Fruit fly (Drosophila melanogaster) whole organism, embryonic: ENCODE measurements around the gene SpdS.

Experiments
- Aef1 ChIP-seq: fragments of 200-800 bp; sonication (Bioruptor generic); IDR thresholded peaks from 3 replicates; pipeline ENCODE4 v1.3.6; 2022; ENCODE audit warnings: missing biosample characterization, missing genetic modification characterization
- CG11504 ChIP-seq: fragments of 200-800 bp; sonication (Bioruptor generic); optimal IDR thresholded peaks from 3 replicates; lab custom pipeline; 2019; ENCODE audit warnings: missing biosample characterization, mild to moderate bottlenecking, missing genetic modification characterization, moderate library complexity
- CG11723 ChIP-seq: fragments of 200-800 bp; sonication (Bioruptor generic); optimal IDR thresholded peaks from 2 replicates; lab custom pipeline; 2017; ENCODE audit warnings: missing biosample characterization, mild to moderate bottlenecking, missing genetic modification characterization
- CG12769 ChIP-seq: fragments of 200-800 bp; sonication (Bioruptor generic); optimal IDR thresholded peaks from 2 replicates; lab custom pipeline; 2019; ENCODE audit warnings: missing biosample characterization, mild to moderate bottlenecking, missing genetic modification characterization, moderate library complexity
- CG13424 ChIP-seq: fragments of 200-800 bp; sonication (Bioruptor generic); optimal IDR thresholded peaks from 2 replicates; lab custom pipeline; 2019; ENCODE audit warnings: missing biosample characterization, mild to moderate bottlenecking, missing genetic modification characterization, moderate library complexity
- CG14441 ChIP-seq: fragments of 200-800 bp; sonication (Bioruptor generic); IDR thresholded peaks from 2 replicates; pipeline ENCODE4 v1.3.6; 2022; ENCODE audit warnings: missing biosample characterization, missing genetic modification characterization
- CG14860 ChIP-seq: fragments of 200-800 bp; sonication (Bioruptor generic); IDR thresholded peaks from 3 replicates; pipeline ENCODE4 v1.3.6; 2022; ENCODE audit warnings: missing biosample characterization, missing genetic modification characterization; ENCODE audit not compliant: partially characterized antibody
- CG1603 ChIP-seq: fragments of 200-800 bp; sonication (Bioruptor generic); optimal IDR thresholded peaks from 2 replicates; lab custom pipeline; 2019; ENCODE audit warnings: missing biosample characterization, mild to moderate bottlenecking, missing genetic modification characterization, moderate library complexity
- CG18619 ChIP-seq: fragments of 200-800 bp; sonication (Bioruptor generic); optimal IDR thresholded peaks from 3 replicates; lab custom pipeline; 2017; ENCODE audit warnings: missing biosample characterization, mild to moderate bottlenecking, missing genetic modification characterization
- CG2678 ChIP-seq: fragments of 200-800 bp; sonication (Bioruptor generic); optimal IDR thresholded peaks from 3 replicates; lab custom pipeline; 2019; ENCODE audit warnings: missing biosample characterization, mild to moderate bottlenecking, missing genetic modification characterization, moderate library complexity
- CG30403 ChIP-seq: fragments of 200-800 bp; sonication (Bioruptor generic); optimal IDR thresholded peaks from 3 replicates; lab custom pipeline; 2016; ENCODE audit warnings: missing biosample characterization, missing genetic modification characterization
- CG31365 ChIP-seq: fragments of 200-800 bp; sonication (Bioruptor generic); optimal IDR thresholded peaks from 2 replicates; lab custom pipeline; 2018; ENCODE audit warnings: missing biosample characterization, mild to moderate bottlenecking, missing genetic modification characterization
- CG31388 ChIP-seq: fragments of 200-800 bp; sonication (Bioruptor generic); optimal IDR thresholded peaks from 2 replicates; lab custom pipeline; 2016; ENCODE audit warnings: missing biosample characterization, missing genetic modification characterization
- CG31441 ChIP-seq: fragments of 200-800 bp; sonication (Bioruptor generic); IDR thresholded peaks from 2 replicates; pipeline ENCODE4 v1.3.6; 2022; ENCODE audit warnings: missing biosample characterization, missing genetic modification characterization
- CG33557 ChIP-seq: fragments of 200-800 bp; sonication (Bioruptor generic); optimal IDR thresholded peaks from 2 replicates; lab custom pipeline; 2019; ENCODE audit warnings: missing biosample characterization, mild to moderate bottlenecking, missing genetic modification characterization, moderate library complexity
- CG3726 ChIP-seq: fragments of 200-800 bp; sonication (Bioruptor generic); IDR thresholded peaks from 3 replicates; pipeline ENCODE4, ENCODE4 v1.3.6; 2022; ENCODE audit warnings: missing biosample characterization, missing genetic modification characterization
- CG4404 ChIP-seq: fragments of 200-800 bp; sonication (Bioruptor generic); IDR thresholded peaks from 2 replicates; pipeline ENCODE4 v1.3.6; 2022; ENCODE audit warnings: missing biosample characterization, missing genetic modification characterization
- CG5180 ChIP-seq: fragments of 200-800 bp; sonication (Bioruptor generic); optimal IDR thresholded peaks from 3 replicates; lab custom pipeline; 2017; ENCODE audit warnings: missing biosample characterization, missing genetic modification characterization, mild to moderate bottlenecking, moderate library complexity, missing genetic modification reagents
- CG6654 ChIP-seq: fragments of 200-800 bp; sonication (Bioruptor generic); optimal IDR thresholded peaks from 2 replicates; lab custom pipeline; 2017; ENCODE audit warnings: missing biosample characterization, mild to moderate bottlenecking, missing genetic modification characterization
- CG6683 ChIP-seq: fragments of 200-800 bp; sonication (Bioruptor generic); optimal IDR thresholded peaks from 2 replicates; lab custom pipeline; 2017; ENCODE audit warnings: missing biosample characterization, mild to moderate bottlenecking, missing genetic modification characterization, missing genetic modification reagents
- CG6813 ChIP-seq: fragments of 200-800 bp; sonication (Bioruptor generic); optimal IDR thresholded peaks from 2 replicates; lab custom pipeline; 2017; ENCODE audit warnings: missing biosample characterization, missing genetic modification characterization, mild to moderate bottlenecking, moderate library complexity, missing genetic modification reagents
- CG6854 ChIP-seq: fragments of 200-800 bp; sonication (Bioruptor generic); optimal IDR thresholded peaks from 3 replicates; lab custom pipeline; 2017; ENCODE audit warnings: missing biosample characterization, mild to moderate bottlenecking, missing genetic modification characterization
- CG8388 ChIP-seq: fragments of 200-800 bp; sonication (Bioruptor generic); optimal IDR thresholded peaks from 2 replicates; lab custom pipeline; 2019; ENCODE audit warnings: missing biosample characterization, mild to moderate bottlenecking, missing genetic modification characterization, moderate library complexity
- CG8478 ChIP-seq: fragments of >200 bp; optimal IDR thresholded peaks from 2 replicates; lab custom pipeline; 2018
- CG8924 ChIP-seq: fragments of 200-800 bp; optimal IDR thresholded peaks from 3 replicates; lab custom pipeline; 2019; ENCODE audit warnings: missing biosample characterization, mild to moderate bottlenecking, missing genetic modification characterization, moderate library complexity
- CG9797 ChIP-seq: fragments of 200-800 bp; sonication (Bioruptor generic); optimal IDR thresholded peaks from 3 replicates; lab custom pipeline; 2018; ENCODE audit warnings: missing biosample characterization, mild to moderate bottlenecking, missing genetic modification characterization
- Dbx ChIP-seq: fragments of 200-800 bp; sonication (Bioruptor generic); IDR thresholded peaks from 3 replicates; pipeline ENCODE4 v1.3.6; 2022; ENCODE audit warnings: missing biosample characterization, missing genetic modification characterization
- Fer1 ChIP-seq: fragments of 200-800 bp; sonication (Bioruptor generic); optimal IDR thresholded peaks from 2 replicates; lab custom pipeline; 2017; ENCODE audit warnings: missing biosample characterization, mild to moderate bottlenecking, missing genetic modification characterization
- HLH54F ChIP-seq: fragments of 200-800 bp; sonication (Bioruptor generic); optimal IDR thresholded peaks from 3 replicates; lab custom pipeline; 2016; ENCODE audit warnings: missing biosample characterization, missing genetic modification characterization
- MTF-1 ChIP-seq: fragments of 200-800 bp; sonication (Bioruptor generic); optimal IDR thresholded peaks from 2 replicates; lab custom pipeline; 2018; ENCODE audit warnings: missing biosample characterization, mild to moderate bottlenecking, missing genetic modification characterization, borderline replicate concordance
- Rx ChIP-seq: fragments of 200-800 bp; sonication (Bioruptor generic); IDR thresholded peaks from 2 replicates; pipeline ENCODE4 v1.3.6; 2022; ENCODE audit warnings: missing biosample characterization, missing genetic modification characterization
- Tbp ChIP-seq: fragments of >200 bp; optimal IDR thresholded peaks from 2 replicates; lab custom pipeline; 2018; ENCODE audit warnings: missing biosample characterization, missing genetic modification characterization
- Trl ChIP-seq, 3 experiments: fragments of >200 bp in 2 of 3; fragments of 200-800 bp in 1 of 3; sonication (Bioruptor generic) in 1 of 3; optimal IDR thresholded peaks; 2 replicates in 1 of 3; 3 replicates in 2 of 3; lab custom pipeline; 2016 to 2017; ENCODE audit warnings: missing biosample characterization in 1 of 3, missing genetic modification characterization in 1 of 3
- Xbp1 ChIP-seq: fragments of 200-800 bp; sonication (Bioruptor generic); optimal IDR thresholded peaks from 3 replicates; lab custom pipeline; 2016; ENCODE audit warnings: missing biosample characterization, mild to moderate bottlenecking, missing genetic modification characterization
- br ChIP-seq: fragments of >200 bp; optimal IDR thresholded peaks from 2 replicates; lab custom pipeline; 2017
- chm ChIP-seq: fragments of 200-800 bp; sonication (Bioruptor generic); IDR thresholded peaks from 2 replicates; pipeline ENCODE4 v1.3.6; 2022; ENCODE audit warnings: missing biosample characterization, missing genetic modification characterization
- cwo ChIP-seq: fragments of 200-800 bp; sonication (Bioruptor generic); optimal IDR thresholded peaks from 3 replicates; lab custom pipeline; 2017; ENCODE audit warnings: missing biosample characterization, missing genetic modification characterization, mild to moderate bottlenecking, moderate library complexity, missing genetic modification reagents
- dimm ChIP-seq: fragments of 200-800 bp; sonication (Bioruptor generic); IDR thresholded peaks from 2 replicates; pipeline ENCODE4 v1.3.6; 2022; ENCODE audit warnings: missing biosample characterization, missing genetic modification characterization
- gce ChIP-seq: fragments of 200-800 bp; sonication (Bioruptor generic); IDR thresholded peaks from 3 replicates; pipeline ENCODE4 v1.3.6; 2022; ENCODE audit warnings: missing biosample characterization, missing genetic modification characterization
- gfzf ChIP-seq: fragments of 200-800 bp; sonication (Bioruptor generic); optimal IDR thresholded peaks from 2 replicates; lab custom pipeline; 2016; ENCODE audit warnings: missing biosample characterization, mild to moderate bottlenecking, missing genetic modification characterization, moderate library complexity
- grn ChIP-seq: fragments of 200-800 bp; sonication (Bioruptor generic); optimal IDR thresholded peaks from 3 replicates; lab custom pipeline; 2017; ENCODE audit warnings: missing biosample characterization, missing genetic modification characterization
- hkb ChIP-seq, 2 experiments: fragments of 200-800 bp in 1 of 2; fragments of >200 bp in 1 of 2; sonication (Bioruptor generic) in 1 of 2; IDR thresholded peaks in 1 of 2; optimal IDR thresholded peaks in 1 of 2; 2 replicates each; pipeline versions ENCODE4 v1.3.6 to Lab custom; 2017 to 2022; ENCODE audit warnings: missing biosample characterization in 1 of 2, missing genetic modification characterization in 1 of 2
- lilli ChIP-seq: fragments of 200-800 bp; sonication (Bioruptor generic); optimal IDR thresholded peaks from 3 replicates; lab custom pipeline; 2016; ENCODE audit warnings: missing biosample characterization, missing genetic modification characterization
- lola ChIP-seq, 3 experiments: fragments of >200 bp in 2 of 3; fragments of 200-800 bp in 1 of 3; sonication (Bioruptor generic) in 1 of 3; optimal IDR thresholded peaks; 2 replicates each; lab custom pipeline; 2017 to 2019; ENCODE audit warnings: missing biosample characterization in 3 of 3, missing genetic modification characterization in 3 of 3, mild to moderate bottlenecking in 1 of 3, moderate library complexity in 1 of 3
- lov ChIP-seq, 2 experiments: fragments of 200-800 bp in 1 of 2; fragments of >200 bp in 1 of 2; sonication (Bioruptor generic) in 1 of 2; IDR thresholded peaks in 1 of 2; optimal IDR thresholded peaks in 1 of 2; 2 replicates in 1 of 2; 3 replicates in 1 of 2; pipeline versions ENCODE4 v1.3.6 to Lab custom; 2017 to 2022; ENCODE audit warnings: missing biosample characterization in 1 of 2, missing genetic modification characterization in 1 of 2
- nau ChIP-seq: fragments of 200-800 bp; sonication (Bioruptor generic); optimal IDR thresholded peaks from 3 replicates; lab custom pipeline; 2017; ENCODE audit warnings: missing biosample characterization, mild to moderate bottlenecking, missing genetic modification characterization, missing genetic modification reagents
- sna ChIP-seq: fragments of 200-800 bp; sonication (Bioruptor generic); IDR thresholded peaks from 2 replicates; pipeline ENCODE4 v1.3.6; 2022; ENCODE audit warnings: missing biosample characterization, missing genetic modification characterization; ENCODE audit not compliant: partially characterized antibody
- tio ChIP-seq: fragments of 200-800 bp; sonication (Bioruptor generic); optimal IDR thresholded peaks from 2 replicates; lab custom pipeline; 2017; ENCODE audit warnings: missing biosample characterization, missing genetic modification characterization, inconsistent platforms
- usp ChIP-seq: fragments of >200 bp; optimal IDR thresholded peaks from 2 replicates; lab custom pipeline; 2017; ENCODE audit warnings: missing biosample characterization, missing genetic modification characterization
- wdn ChIP-seq: fragments of 200-800 bp; sonication (Bioruptor generic); IDR thresholded peaks from 2 replicates; pipeline ENCODE4 v1.3.6; 2022; ENCODE audit warnings: missing biosample characterization, missing genetic modification characterization

Gene SpdS

DNA sequence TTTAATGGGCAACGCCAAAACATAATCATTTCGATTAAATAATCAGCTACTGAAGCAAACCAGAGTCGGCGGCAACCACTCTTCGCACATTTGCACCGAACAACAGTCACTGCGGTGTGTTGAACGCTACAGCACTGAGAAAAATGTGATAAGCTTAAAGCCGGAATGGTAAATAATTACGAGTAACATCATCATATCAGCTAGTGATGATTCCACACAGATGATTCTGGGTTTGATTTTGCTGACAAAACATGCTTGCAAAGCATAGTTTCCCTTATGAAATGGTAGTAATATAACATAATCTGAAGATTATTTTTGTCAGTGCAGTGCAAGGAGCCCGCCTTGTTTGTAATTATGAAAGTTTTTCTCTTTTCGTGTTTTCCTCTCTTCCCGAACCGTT, 33.3 kb upstream of the SpdS start (continued):
- TF ChIP-seq Xbp1 (GFP tag; lab: Kevin White, UChicago) (peak; percentile 64), CG4404 (GFP tag; lab: Robert Waterston, UW) (peak; percentile 58), grn (no peak), CG1603 (peak; percentile 82), HLH54F (GFP tag; lab: Kevin White, UChicago) (no peak), MTF-1 (no peak), CG12769 (peak; percentile 51), CG11723 (GFP tag; lab: Kevin White, UChicago) (peak; percentile 29), lola (GFP tag; optimal IDR thresholded peaks at IDR 0.05; lab: Kevin White, UChicago) (peak in 1 of 3 experiments; percentile 73), CG2678 (tag; lab: Kevin White, UChicago) (peak; percentile 54), lov (optimal IDR thresholded peaks at IDR 0.05; lab: Kevin White, UChicago) (no peak), lov (GFP tag; IDR thresholded peaks at IDR 0.05; lab: Robert Waterston, UW) (no peak), nau (GFP tag; lab: Kevin White, UChicago) (peak; percentile 19), CG8478 (lab: Kevin White, UChicago) (no peak), tio (GFP tag; lab: Kevin White, UChicago) (peak; percentile 29), Fer1 (no peak), wdn (GFP tag; lab: Robert Waterston, UW) (no peak), usp (GFP tag; lab: Kevin White, UChicago) (no peak), Trl (optimal IDR thresholded peaks at IDR 0.05; lab: Kevin White, UChicago) (no peak), Trl (GFP tag; optimal IDR thresholded peaks at IDR 0.05; lab: Kevin White, UChicago) (peak; percentile 36), dimm (GFP tag; lab: Robert Waterston, UW) (no peak), chm (peak; percentile 49; the same call in 1 of the 2 replicates), Rx (GFP tag; lab: Robert Waterston, UW) (no peak), gce (no peak), CG31441 (GFP tag; lab: Robert Waterston, UW) (peak; percentile 65)

DNA sequence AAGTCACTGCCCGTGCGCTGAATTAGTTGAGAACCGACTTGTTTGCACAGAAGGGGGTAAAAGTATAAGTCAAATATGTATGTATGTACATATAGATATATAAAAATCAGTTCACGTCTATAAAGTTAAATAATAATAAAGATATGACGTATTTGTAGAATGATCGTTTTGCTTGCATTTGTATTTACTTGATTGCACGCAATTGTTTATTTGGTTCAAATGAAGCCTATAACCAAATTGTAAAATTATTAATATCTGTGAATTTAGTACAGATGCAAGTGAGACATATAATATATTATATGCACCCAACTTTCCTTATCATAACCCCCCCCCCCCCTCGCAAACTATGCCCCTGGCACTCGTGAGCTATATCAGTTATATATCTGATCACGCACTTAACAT, 30.9 kb upstream of the SpdS start:
- peak; percentile 54 for TF ChIP-seq CG18619 (GFP tag; lab: Kevin White, UChicago)
- peak; percentile 26 for TF ChIP-seq CG6683 (GFP tag; lab: Kevin White, UChicago)
- TF ChIP-seq CG5180 (GFP tag; lab: Kevin White, UChicago) = peak; percentile 46
- no peak for TF ChIP-seq CG9797 (GFP tag; lab: Kevin White, UChicago)
- no peak for TF ChIP-seq Tbp (GFP tag; lab: Kevin White, UChicago)
- TF ChIP-seq CG6654 (GFP tag; lab: Kevin White, UChicago) = no peak
- no peak for TF ChIP-seq CG14860 (GFP tag; lab: Robert Waterston, UW)
- TF ChIP-seq CG3726 (GFP tag; lab: Robert Waterston, UW) = no peak
- peak; percentile 78 for TF ChIP-seq cwo
- TF ChIP-seq CG31388 (GFP tag; lab: Kevin White, UChicago) = no peak
- no peak for TF ChIP-seq gfzf
- peak; percentile 26; the same call in 1 of the 3 replicates for TF ChIP-seq Aef1 (GFP tag; lab: Robert Waterston, UW)
- TF ChIP-seq CG33557 (GFP tag; lab: Kevin White, UChicago) = peak; percentile 39
- no peak for TF ChIP-seq CG31365 (tag; lab: Kevin White, UChicago)
- TF ChIP-seq br (lab: Kevin White, UChicago) = no peak
- peak; percentile 25 for TF ChIP-seq lilli (GFP tag; lab: Kevin White, UChicago)
- TF ChIP-seq Dbx (GFP tag; lab: Robert Waterston, UW) = peak; percentile 65; the same call in 2 of the 3 replicates
- no peak for TF ChIP-seq hkb (optimal IDR thresholded peaks at IDR 0.05; lab: Kevin White, UChicago)
- peak; percentile 59 for TF ChIP-seq hkb (GFP tag; IDR thresholded peaks at IDR 0.05; lab: Robert Waterston, UW)
- TF ChIP-seq CG14441 (GFP tag; lab: Robert Waterston, UW) = peak; percentile 47; the same call in 1 of the 2 replicates
- peak; percentile 25 for TF ChIP-seq CG30403 (GFP tag; lab: Kevin White, UChicago)
- TF ChIP-seq CG8388 (GFP tag; lab: Kevin White, UChicago) = peak; percentile 8
- no peak for TF ChIP-seq sna (GFP tag; lab: Robert Waterston, UW)
- TF ChIP-seq CG6854 (GFP tag; lab: Kevin White, UChicago) = peak; percentile 44
- TF ChIP-seq CG8924 (tag; lab: Kevin White, UChicago) = peak; percentile 54
- peak; percentile 24 for TF ChIP-seq CG13424
- peak; percentile 39 for TF ChIP-seq CG6813
- peak; percentile 66 for TF ChIP-seq CG11504
- no peak for TF ChIP-seq Xbp1 (GFP tag; lab: Kevin White, UChicago)
